Worm (Caenorhabditis elegans) whole organism, L4 larva: ENCODE data around the gene F36F12.7.

Experiments used
- F49E8.2 ChIP-seq: sonication (generic microtip); optimal IDR thresholded peaks from 2 replicates; lab custom pipeline; 2016; ENCODE audit warnings: missing compliant biosample characterization, mild to moderate bottlenecking, missing genetic modification characterization, borderline replicate concordance
- daf-8 ChIP-seq: fragments of 200-800 bp; sonication (Bioruptor generic); IDR thresholded peaks from 2 replicates; pipeline ENCODE4 v1.3.6; 2022; ENCODE audit warnings: missing genetic modification characterization, missing compliant biosample characterization
- egl-43 ChIP-seq: fragments of 200-800 bp; sonication (Bioruptor generic); IDR thresholded peaks from 2 replicates; pipeline ENCODE4 v1.3.6; 2022; ENCODE audit warnings: missing genetic modification reagents, missing genetic modification characterization, missing compliant biosample characterization
- lin-1 ChIP-seq: fragments of 200-800 bp; sonication (Bioruptor generic); IDR thresholded peaks from 2 replicates; pipeline ENCODE4 v1.3.6; 2022; ENCODE audit warnings: missing genetic modification reagents, missing genetic modification characterization, missing compliant biosample characterization
- mxl-3 ChIP-seq: fragments of 200-800 bp; sonication (Bioruptor generic); optimal IDR thresholded peaks from 2 replicates; lab custom pipeline; 2018; ENCODE audit warnings: mild to moderate bottlenecking, missing genetic modification characterization, missing compliant biosample characterization
- nhr-10 ChIP-seq: fragments of 150-350 bp; optimal IDR thresholded peaks from 2 replicates; lab custom pipeline; 2014; ENCODE audit warnings: missing biosample characterization, missing genetic modification characterization
- nhr-48 ChIP-seq: sonication (generic microtip); optimal IDR thresholded peaks from 2 replicates; lab custom pipeline; 2016; ENCODE audit warnings: mild to moderate bottlenecking, missing genetic modification characterization, missing compliant biosample characterization
- snpc-4 ChIP-seq: fragments of 150-350 bp; optimal IDR thresholded peaks from 2 replicates; lab custom pipeline; 2014; ENCODE audit warnings: missing biosample characterization, missing genetic modification characterization

- no peak for TF ChIP-seq nhr-10 (tag; lab: Kevin White, UChicago)
- TF ChIP-seq lin-1 (GFP tag; lab: Robert Waterston, UW), result no peak
- TF ChIP-seq daf-8, result no peak
- no peak for TF ChIP-seq mxl-3
- TF ChIP-seq egl-43 (GFP tag; lab: Robert Waterston, UW), result no peak
- TF ChIP-seq nhr-48, result no peak
- TF ChIP-seq snpc-4 (tag; lab: Kevin White, UChicago), result no peak
- no peak for TF ChIP-seq F49E8.2 (tag; lab: Kevin White, UChicago)
Measured at ce11 chrV:2097653-2098052, 1.5 kb upstream of the F36F12.7 start, which contains the start of gene clec-208.
